Fruit fly (Drosophila melanogaster) whole organism, adult: ENCODE data around the gene CG32425.

Experiments
- CG11617 ChIP-seq: fragments of 200-800 bp; sonication (Bioruptor generic); optimal IDR thresholded peaks from 2 replicates; lab custom pipeline; 2017; ENCODE audit warnings: mild to moderate bottlenecking, missing biosample characterization, missing genetic modification reagents, missing genetic modification characterization
- CG12768 ChIP-seq: fragments of 200-800 bp; sonication (Bioruptor generic); optimal IDR thresholded peaks from 2 replicates; lab custom pipeline; 2017; ENCODE audit warnings: missing biosample characterization, missing genetic modification characterization, mild to moderate bottlenecking, moderate library complexity, missing genetic modification reagents
- CG14711 ChIP-seq: fragments of 200-800 bp; sonication (Bioruptor generic); optimal IDR thresholded peaks from 2 replicates; lab custom pipeline; 2018; ENCODE audit warnings: missing biosample characterization, mild to moderate bottlenecking, missing genetic modification characterization, moderate library complexity
- CG1620 ChIP-seq: fragments of 200-800 bp; sonication (Bioruptor generic); optimal IDR thresholded peaks from 2 replicates; lab custom pipeline; 2016; ENCODE audit warnings: missing biosample characterization, missing genetic modification characterization
- CG33017 ChIP-seq: fragments of 200-800 bp; sonication (Bioruptor generic); optimal IDR thresholded peaks from 2 replicates; lab custom pipeline; 2018; ENCODE audit warnings: missing biosample characterization, mild to moderate bottlenecking, missing genetic modification characterization, moderate library complexity
- CG5204 ChIP-seq: fragments of 200-800 bp; sonication (Bioruptor generic); optimal IDR thresholded peaks from 2 replicates; lab custom pipeline; 2016; ENCODE audit warnings: missing biosample characterization, missing genetic modification characterization
- CG7045 ChIP-seq: fragments of 200-800 bp; sonication (Bioruptor generic); optimal IDR thresholded peaks from 2 replicates; lab custom pipeline; 2017; ENCODE audit warnings: missing biosample characterization, mild to moderate bottlenecking, missing genetic modification characterization
- CG7101 ChIP-seq: fragments of 200-800 bp; sonication (Bioruptor generic); optimal IDR thresholded peaks from 2 replicates; lab custom pipeline; 2018; ENCODE audit warnings: missing biosample characterization, mild to moderate bottlenecking, missing genetic modification characterization, moderate library complexity
- Clk ChIP-seq: fragments of 200-800 bp; sonication (Bioruptor generic); optimal IDR thresholded peaks from 2 replicates; lab custom pipeline; 2017; ENCODE audit warnings: missing biosample characterization, missing genetic modification characterization
- Crg-1 ChIP-seq: fragments of 200-800 bp; sonication (Bioruptor generic); optimal IDR thresholded peaks from 2 replicates; lab custom pipeline; 2016; ENCODE audit warnings: missing biosample characterization, missing genetic modification characterization
- Hr96 ChIP-seq: fragments of 200-800 bp; sonication (Bioruptor generic); optimal IDR thresholded peaks from 2 replicates; lab custom pipeline; 2016; ENCODE audit warnings: missing biosample characterization, missing genetic modification characterization
- Mnt ChIP-seq: fragments of 200-800 bp; sonication (Bioruptor generic); optimal IDR thresholded peaks from 2 replicates; lab custom pipeline; 2016; ENCODE audit warnings: missing biosample characterization, mild to moderate bottlenecking, missing genetic modification characterization
- bab1 ChIP-seq: fragments of 200-800 bp; sonication (Bioruptor generic); optimal IDR thresholded peaks from 3 replicates; lab custom pipeline; 2019; ENCODE audit warnings: missing biosample characterization, mild to moderate bottlenecking, missing genetic modification characterization, moderate library complexity
- cic ChIP-seq: fragments of 200-800 bp; sonication (Bioruptor generic); optimal IDR thresholded peaks from 2 replicates; lab custom pipeline; 2017; ENCODE audit warnings: missing biosample characterization, mild to moderate bottlenecking, missing genetic modification characterization, moderate library complexity
- cnc ChIP-seq, 2 experiments: fragments of >200 bp; optimal IDR thresholded peaks; 2 replicates each; lab custom pipeline; 2017
- kay ChIP-seq: fragments of 200-800 bp; sonication (Bioruptor generic); peaks from one replicate; lab custom pipeline; 2016; ENCODE audit warnings: missing biosample characterization, missing genetic modification characterization, borderline replicate concordance
- ovo ChIP-seq: fragments of 200-800 bp; sonication (Bioruptor generic); optimal IDR thresholded peaks from 2 replicates; lab custom pipeline; 2016; ENCODE audit warnings: missing biosample characterization, missing genetic modification characterization
- pad ChIP-seq: fragments of 200-800 bp; sonication (Bioruptor generic); optimal IDR thresholded peaks from 3 replicates; lab custom pipeline; 2017; ENCODE audit warnings: missing biosample characterization, missing genetic modification characterization, mild to moderate bottlenecking, moderate library complexity, missing genetic modification reagents
- tj ChIP-seq: fragments of 200-800 bp; sonication (Bioruptor generic); optimal IDR thresholded peaks from 3 replicates; lab custom pipeline; 2017; ENCODE audit warnings: missing biosample characterization, mild to moderate bottlenecking, missing genetic modification characterization, moderate library complexity
- toe ChIP-seq: fragments of 200-800 bp; sonication (Bioruptor generic); optimal IDR thresholded peaks from 2 replicates; lab custom pipeline; 2016; ENCODE audit warnings: missing biosample characterization, missing genetic modification characterization

The CG32425 gene

DNA sequence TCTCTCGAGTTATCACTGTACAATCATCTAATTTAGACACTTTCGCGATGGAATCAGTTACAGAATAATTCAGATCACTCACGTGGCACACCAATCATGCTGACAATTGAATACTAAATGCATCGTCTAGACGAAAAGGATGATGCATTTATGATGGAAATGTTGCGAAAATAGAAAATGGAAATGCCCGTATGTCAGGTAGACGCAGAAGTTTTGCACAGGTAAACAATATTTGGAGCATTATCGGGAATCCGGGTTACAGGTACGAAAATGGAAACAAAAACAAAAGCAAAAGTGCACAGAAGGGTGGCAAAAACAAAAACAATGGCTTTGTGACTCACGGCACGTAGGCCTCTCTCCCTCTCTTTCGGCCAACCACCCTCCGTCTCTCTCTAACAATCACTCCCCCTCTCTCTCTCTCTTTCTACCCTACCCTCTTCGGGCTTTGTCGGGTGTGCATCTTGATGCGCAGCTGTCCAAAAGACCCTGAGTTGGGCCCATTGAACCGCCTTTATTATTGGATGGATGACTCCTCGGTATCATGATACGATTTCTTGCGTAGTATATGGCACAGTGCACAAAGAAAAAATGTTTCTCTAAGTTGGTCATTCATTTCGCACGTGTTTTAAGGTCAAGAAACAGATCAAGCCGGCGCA is 20.2 kb downstream of the CG32425 start:
- TF ChIP-seq tj (GFP tag; lab: Kevin White, UChicago) = peak; percentile 67
- TF ChIP-seq Crg-1 = no peak
- peak; percentile 32 for TF ChIP-seq Mnt (GFP tag; lab: Kevin White, UChicago)
- TF ChIP-seq Hr96 = no peak
- no peak for TF ChIP-seq CG7045 (GFP tag; lab: Kevin White, UChicago)
- TF ChIP-seq pad (GFP tag; lab: Kevin White, UChicago) = peak; percentile 2
- peak; percentile 51 for TF ChIP-seq cic (GFP tag; lab: Kevin White, UChicago)

DNA sequence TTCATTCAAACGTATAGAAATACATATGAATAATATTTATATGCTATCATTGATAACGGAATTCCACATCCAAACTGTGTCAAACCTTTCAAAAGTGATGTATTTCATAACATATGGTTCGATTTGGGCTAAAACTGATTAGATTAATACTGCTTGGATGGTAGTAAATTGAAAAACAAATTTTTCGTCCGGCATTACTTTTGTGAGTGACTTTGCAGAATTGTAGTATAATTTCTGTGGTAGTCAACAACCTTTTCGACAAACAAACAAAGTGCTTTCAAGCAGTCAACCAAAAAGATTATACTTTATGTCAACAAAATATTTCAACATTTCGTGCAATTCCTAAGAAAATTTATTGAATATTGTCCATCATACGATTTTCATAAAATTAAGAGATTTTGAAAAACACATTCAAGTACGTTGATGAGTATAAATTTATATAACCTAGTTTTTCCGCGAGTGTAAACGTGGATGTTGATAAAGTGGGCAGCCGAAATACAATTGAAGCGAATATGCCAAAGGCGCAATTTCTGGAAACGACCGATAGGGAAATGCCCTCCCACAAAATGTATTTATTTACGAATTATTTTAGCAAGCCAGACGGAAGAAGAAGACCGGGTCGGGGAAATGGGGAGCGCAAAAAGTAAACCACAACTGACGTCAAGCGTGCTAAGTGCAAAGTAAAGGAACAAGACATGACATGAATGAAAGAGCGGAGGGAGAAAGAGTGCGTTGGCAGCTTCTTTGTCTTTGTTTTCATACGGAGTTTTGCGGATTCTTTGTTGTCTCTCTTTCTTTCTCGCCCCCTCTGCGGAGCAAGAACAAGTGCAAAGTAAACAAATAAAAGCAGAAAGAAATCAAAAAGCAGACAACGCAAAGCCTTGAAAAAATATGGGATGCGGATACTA is 21.0 kb downstream of the CG32425 start:
- TF ChIP-seq cic (GFP tag; lab: Kevin White, UChicago) = peak; percentile 72
- peak; percentile 22 for TF ChIP-seq CG14711 (tag; lab: Kevin White, UChicago)
- TF ChIP-seq CG11617 (GFP tag; lab: Kevin White, UChicago) = no peak
- TF ChIP-seq tj (GFP tag; lab: Kevin White, UChicago) = peak; percentile 77
- TF ChIP-seq kay (GFP tag; lab: Kevin White, UChicago) = peak; percentile 90
- TF ChIP-seq cnc (optimal IDR thresholded peaks at IDR 0.05; lab: Kevin White, UChicago) = peak in 1 of 2 experiments; percentile 62
- peak; percentile 46 for TF ChIP-seq CG12768 (GFP tag; lab: Kevin White, UChicago)
- no peak for TF ChIP-seq bab1 (GFP tag; lab: Kevin White, UChicago)
- TF ChIP-seq CG1620 = no peak
- no peak for TF ChIP-seq toe
- no peak for TF ChIP-seq CG7101 (tag; lab: Kevin White, UChicago)
- TF ChIP-seq Crg-1 = peak; percentile 50
- peak; percentile 14 for TF ChIP-seq CG7045 (GFP tag; lab: Kevin White, UChicago)
- TF ChIP-seq CG5204 (GFP tag; lab: Kevin White, UChicago) = no peak
- peak; percentile 22 for TF ChIP-seq Clk
- TF ChIP-seq Mnt (GFP tag; lab: Kevin White, UChicago) = peak; percentile 9
- no peak for TF ChIP-seq ovo

DNA sequence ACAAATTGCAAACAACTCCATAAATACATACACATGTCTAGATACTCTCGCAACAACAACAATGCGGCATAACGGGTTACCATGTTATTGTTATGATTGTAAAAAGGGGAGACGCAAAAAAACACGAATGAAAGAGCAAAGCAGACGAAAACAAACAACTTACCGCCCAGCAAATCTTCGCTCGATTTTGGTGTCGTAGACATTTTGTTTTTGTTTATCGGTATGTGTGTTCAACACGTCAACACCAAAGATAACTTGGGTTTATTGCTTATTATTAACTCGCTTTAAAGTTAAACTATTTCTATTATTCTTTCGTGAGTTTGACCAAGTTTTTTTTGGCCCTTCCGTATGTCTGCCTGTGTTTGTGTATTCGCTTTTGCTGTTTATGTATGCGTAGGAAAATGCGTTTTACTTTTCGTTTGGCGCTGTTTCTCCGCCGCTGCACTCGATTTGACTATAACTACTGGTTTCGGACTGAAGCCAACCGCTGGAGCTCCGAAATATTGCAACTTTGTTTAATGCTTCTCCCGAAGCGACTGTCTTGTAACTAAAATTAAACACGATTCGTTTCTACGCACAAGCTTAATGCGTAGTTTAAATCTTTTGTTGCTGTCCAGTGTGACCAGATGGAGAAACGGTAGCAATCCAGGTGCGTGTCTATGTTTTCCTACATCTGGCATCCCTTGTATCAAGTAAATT is 21.8 kb downstream of the CG32425 start, which contains the start of gene BNIP3:
TSS of gene BNIP3 (minus strand) at position 589 of the 699 bp plus-strand sequence.
- TF ChIP-seq CG14711 (tag; lab: Kevin White, UChicago) = no peak
- TF ChIP-seq Crg-1 = no peak
- no peak for TF ChIP-seq cnc (optimal IDR thresholded peaks at IDR 0.05; lab: Kevin White, UChicago)
- TF ChIP-seq CG33017 (tag; lab: Kevin White, UChicago) = peak; percentile 14
- TF ChIP-seq tj (GFP tag; lab: Kevin White, UChicago) = peak; percentile 66
- TF ChIP-seq CG5204 (GFP tag; lab: Kevin White, UChicago) = no peak
- TF ChIP-seq toe = no peak
- no peak for TF ChIP-seq Hr96
- no peak for TF ChIP-seq CG7101 (tag; lab: Kevin White, UChicago)
- TF ChIP-seq cic (GFP tag; lab: Kevin White, UChicago) = peak; percentile 41
- TF ChIP-seq pad (GFP tag; lab: Kevin White, UChicago) = peak; percentile 74
- peak; percentile 37 for TF ChIP-seq kay (GFP tag; lab: Kevin White, UChicago)
- no peak for TF ChIP-seq CG7045 (GFP tag; lab: Kevin White, UChicago)
- peak; percentile 63 for TF ChIP-seq Mnt (GFP tag; lab: Kevin White, UChicago)
- peak; percentile 26 for TF ChIP-seq CG11617 (GFP tag; lab: Kevin White, UChicago)
- no peak for TF ChIP-seq Clk
- no peak for TF ChIP-seq CG12768 (GFP tag; lab: Kevin White, UChicago)
- TF ChIP-seq bab1 (GFP tag; lab: Kevin White, UChicago) = no peak
- TF ChIP-seq ovo = peak; percentile 52
- TF ChIP-seq CG1620 = no peak

DNA sequence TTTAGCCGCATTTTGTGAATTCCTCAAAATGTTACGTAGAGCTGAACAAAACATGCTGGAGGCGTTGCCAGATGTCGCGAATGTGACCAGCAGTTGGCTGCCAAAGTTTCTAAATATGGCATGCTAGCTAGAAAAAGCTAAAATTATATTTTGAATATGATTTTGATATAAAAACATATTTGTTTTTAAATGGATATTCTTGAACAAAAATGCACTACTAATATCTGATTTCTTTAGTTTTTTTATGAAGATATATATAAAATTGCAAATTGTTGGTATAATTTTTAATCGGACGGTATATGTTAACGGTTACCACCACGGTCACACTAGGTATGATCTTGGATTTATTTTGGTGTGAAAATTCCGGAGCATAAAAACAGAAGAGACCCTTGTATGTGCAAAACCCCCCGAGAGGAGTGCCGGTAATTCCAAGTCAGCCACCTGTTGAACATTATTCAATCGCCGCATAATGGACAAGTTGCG is 23.6 kb downstream of the CG32425 start, which contains the start of the genes mTerf3 and CG5104:
TSS of gene mTerf3 (minus strand) at position 86 of the 483 bp plus-strand sequence.
TSS of gene CG5104 (plus strand) at position 323 of the 483 bp plus-strand sequence.
- TF ChIP-seq kay (GFP tag; lab: Kevin White, UChicago) (peak; percentile 78), ovo (no peak), CG14711 (tag; lab: Kevin White, UChicago) (peak; percentile 38), bab1 (GFP tag; lab: Kevin White, UChicago) (peak; percentile 42), CG1620 (no peak), CG11617 (GFP tag; lab: Kevin White, UChicago) (peak; percentile 56), Mnt (GFP tag; lab: Kevin White, UChicago) (peak; percentile 47)

DNA sequence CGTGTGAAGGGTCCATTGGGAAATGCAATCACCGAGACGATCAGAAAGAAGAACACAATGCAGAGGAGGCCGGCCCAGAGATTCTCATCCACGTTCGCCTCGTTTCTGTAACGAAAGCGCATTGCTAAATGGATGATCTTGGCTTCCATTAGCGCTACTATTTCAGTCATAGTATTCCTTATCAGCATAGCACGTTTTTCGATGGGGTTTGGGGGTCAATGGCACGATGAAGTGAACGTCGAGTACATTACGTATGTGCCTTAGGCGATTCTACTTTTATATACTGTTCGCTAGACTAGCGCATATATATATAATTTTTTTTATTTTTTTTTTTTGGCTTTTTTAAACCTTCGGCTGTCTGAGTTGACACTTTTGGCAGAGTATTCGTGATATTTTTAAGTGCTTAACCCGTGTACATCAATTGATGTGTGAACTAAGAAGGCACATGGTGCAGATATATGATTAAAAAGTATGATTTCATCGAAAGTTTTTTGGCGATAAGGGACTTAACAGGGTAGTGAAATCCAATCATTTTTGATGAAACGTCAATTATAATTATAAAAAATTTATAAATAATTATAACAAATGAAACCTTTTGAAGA is 27.4 kb downstream of the CG32425 start:
- TF ChIP-seq kay (GFP tag; lab: Kevin White, UChicago) (peak; percentile 42), Crg-1 (no peak), CG5204 (GFP tag; lab: Kevin White, UChicago) (no peak), cic (GFP tag; lab: Kevin White, UChicago) (peak; percentile 81), Mnt (GFP tag; lab: Kevin White, UChicago) (peak; percentile 60), tj (GFP tag; lab: Kevin White, UChicago) (peak; percentile 50), bab1 (GFP tag; lab: Kevin White, UChicago) (no peak)
